Worm (Caenorhabditis elegans) whole organism, late embryonic: Measurements from ENCODE around the gene riok-3.

Experiments used
- F13H6.1 ChIP-seq: sonication (generic microtip); optimal IDR thresholded peaks from 2 replicates; lab custom pipeline; 2016; ENCODE audit warnings: missing genetic modification characterization, missing compliant biosample characterization
- ahr-1 ChIP-seq: sonication (generic microtip); optimal IDR thresholded peaks from 2 replicates; lab custom pipeline; 2016; ENCODE audit warnings: missing genetic modification characterization, missing compliant biosample characterization
- ama-1 ChIP-seq: fragments of 150-350 bp; optimal IDR thresholded peaks from 2 replicates; lab custom pipeline; 2014
- ceh-48 ChIP-seq: sonication (generic microtip); optimal IDR thresholded peaks from 2 replicates; lab custom pipeline; 2016; ENCODE audit warnings: missing genetic modification characterization, inconsistent platforms, missing compliant biosample characterization
- ets-4 ChIP-seq: sonication (generic microtip); optimal IDR thresholded peaks from 2 replicates; lab custom pipeline; 2016; ENCODE audit warnings: missing genetic modification characterization, missing compliant biosample characterization
- fkh-10 ChIP-seq: fragments of 150-350 bp; optimal IDR thresholded peaks from 2 replicates; lab custom pipeline; 2014; ENCODE audit warnings: missing biosample characterization, missing genetic modification reagents, missing genetic modification characterization
- hlh-30 ChIP-seq: sonication (generic microtip); optimal IDR thresholded peaks from 2 replicates; lab custom pipeline; 2017; ENCODE audit warnings: antibody characterized with exemption, missing genetic modification characterization, missing compliant biosample characterization; ENCODE audit not compliant: insufficient read depth
- hlh-8 ChIP-seq: sonication (generic microtip); optimal IDR thresholded peaks from 2 replicates; lab custom pipeline; 2016; ENCODE audit warnings: missing genotype, missing genetic modification characterization, missing compliant biosample characterization
- pag-3 ChIP-seq: sonication (generic microtip); optimal IDR thresholded peaks from 2 replicates; lab custom pipeline; 2016; ENCODE audit warnings: missing compliant biosample characterization, missing genetic modification characterization, borderline replicate concordance
- ref-2 ChIP-seq: sonication (generic microtip); optimal IDR thresholded peaks from 2 replicates; lab custom pipeline; 2016; ENCODE audit warnings: missing genetic modification characterization, missing compliant biosample characterization
- unc-86 ChIP-seq: sonication (generic microtip); optimal IDR thresholded peaks from 2 replicates; lab custom pipeline; 2016; ENCODE audit warnings: missing genetic modification characterization, missing compliant biosample characterization

DNA sequence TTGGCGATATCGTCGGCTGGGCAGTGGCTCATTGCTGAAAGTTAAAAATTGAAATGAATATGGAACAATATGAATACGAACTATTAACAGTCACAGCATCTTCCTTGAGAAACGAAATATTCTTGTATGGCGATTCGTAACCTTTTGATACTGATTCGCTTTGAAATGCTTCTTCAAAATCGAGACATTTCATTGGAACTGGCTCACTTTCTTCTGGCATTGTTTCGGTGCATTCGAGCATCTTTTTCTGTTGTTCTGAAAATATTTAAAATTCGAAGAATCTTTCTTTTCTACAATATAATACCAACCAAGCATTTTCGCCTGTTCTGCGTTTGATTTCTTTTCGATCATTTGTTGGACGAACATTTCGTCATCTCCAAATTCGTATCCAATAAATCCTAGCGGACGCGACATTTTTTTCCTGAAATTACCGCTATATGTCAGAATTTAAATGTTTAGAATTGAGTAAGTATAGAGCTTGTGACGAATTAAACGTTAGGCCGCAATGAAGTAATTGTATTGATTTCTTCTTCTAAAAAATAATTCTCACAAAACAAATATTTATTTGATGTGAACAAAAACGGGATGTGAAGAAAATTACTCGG, 19.6 kb upstream of the riok-3 start, which contains the start of gene lin-52:
- TF ChIP-seq ahr-1 (tag; lab: Kevin White, UChicago): no peak
- no peak for TF ChIP-seq hlh-30 (tag; lab: Kevin White, UChicago)
- no peak for TF ChIP-seq unc-86
- no peak for TF ChIP-seq ets-4
- TF ChIP-seq ama-1: no peak
- no peak for TF ChIP-seq ceh-48 (tag; lab: Kevin White, UChicago)
- no peak for TF ChIP-seq ref-2 (tag; lab: Kevin White, UChicago)
- TF ChIP-seq hlh-8 (tag; lab: Kevin White, UChicago): no peak
- TF ChIP-seq F13H6.1: no peak
- TF ChIP-seq pag-3 (tag; lab: Kevin White, UChicago): no peak
- TF ChIP-seq fkh-10 (GFP tag; lab: Kevin White, UChicago): no peak
